Worm (Caenorhabditis elegans) whole organism, L4 larva: ENCODE results near the gene rpy-1.

Source experiments
- F26F4.8 ChIP-seq: fragments of 200-800 bp; sonication (Bioruptor generic); conservative IDR thresholded peaks from 2 replicates; pipeline ENCODE4 v1.3.6; 2022; ENCODE audit warnings: missing genetic modification characterization, missing compliant biosample characterization
- F37D6.2 ChIP-seq: sonication (generic microtip); optimal IDR thresholded peaks from 2 replicates; lab custom pipeline; 2016; ENCODE audit warnings: mild to moderate bottlenecking, missing genetic modification characterization, missing compliant biosample characterization
- Y5F2A.4 ChIP-seq: fragments of 200-800 bp; sonication (Bioruptor generic); optimal IDR thresholded peaks from 2 replicates; lab custom pipeline; 2018; ENCODE audit warnings: mild to moderate bottlenecking, missing genetic modification characterization, missing compliant biosample characterization
- Y75B8A.6 ChIP-seq: fragments of 200-800 bp; sonication (Bioruptor generic); IDR thresholded peaks from 2 replicates; pipeline ENCODE4 v1.3.6; 2022; ENCODE audit warnings: missing genetic modification reagents, missing genetic modification characterization, missing compliant biosample characterization
- aha-1 ChIP-seq: fragments of 150-350 bp; peaks from one replicate; lab custom pipeline; 2014; ENCODE audit warnings: missing biosample characterization, missing genetic modification characterization
- ceh-62 ChIP-seq: sonication (generic microtip); optimal IDR thresholded peaks from 2 replicates; lab custom pipeline; 2017; ENCODE audit warnings: missing biosample characterization, missing genetic modification characterization
- daf-12 ChIP-seq: fragments of 150-350 bp; optimal IDR thresholded peaks from 2 replicates; lab custom pipeline; 2014; ENCODE audit warnings: missing biosample characterization, missing genetic modification reagents, missing genetic modification characterization
- daf-16 ChIP-seq, 3 experiments: sonication (generic microtip); optimal IDR thresholded peaks; 2 replicates each; lab custom pipeline; 2016 to 2017; ENCODE audit warnings: missing genetic modification characterization in 3 of 3, missing genetic modification reagents in 3 of 3, mild to moderate bottlenecking in 2 of 3, missing compliant biosample characterization in 2 of 3, missing biosample characterization in 1 of 3, moderate library complexity in 1 of 3
- daf-19 ChIP-seq: fragments of 200-800 bp; sonication (Bioruptor generic); conservative IDR thresholded peaks from 2 replicates; pipeline ENCODE4 v1.3.6; 2022; ENCODE audit warnings: missing genetic modification characterization, missing compliant biosample characterization
- daf-8 ChIP-seq: fragments of 200-800 bp; sonication (Bioruptor generic); IDR thresholded peaks from 2 replicates; pipeline ENCODE4 v1.3.6; 2022; ENCODE audit warnings: missing genetic modification characterization, missing compliant biosample characterization
- dmd-6 ChIP-seq: fragments of 200-800 bp; sonication (Bioruptor generic); IDR thresholded peaks from 2 replicates; pipeline ENCODE4 v1.3.6; 2022; ENCODE audit warnings: missing genetic modification reagents, missing genetic modification characterization, missing compliant biosample characterization
- dmd-9 ChIP-seq: fragments of 200-800 bp; sonication (Bioruptor generic); IDR thresholded peaks from 2 replicates; pipeline ENCODE4 v1.3.6; 2022; ENCODE audit warnings: missing genetic modification reagents, missing genetic modification characterization, missing compliant biosample characterization
- dpl-1 ChIP-seq: fragments of 150-350 bp; optimal IDR thresholded peaks from 2 replicates; lab custom pipeline; 2014; ENCODE audit warnings: missing biosample characterization, missing genetic modification reagents, missing genetic modification characterization
- dve-1 ChIP-seq: sonication (generic microtip); optimal IDR thresholded peaks from 2 replicates; lab custom pipeline; 2017; ENCODE audit warnings: antibody characterized with exemption, mild to moderate bottlenecking, missing genetic modification characterization, missing compliant biosample characterization; ENCODE audit not compliant: insufficient read depth
- egl-27 ChIP-seq: sonication (generic microtip); optimal IDR thresholded peaks from 3 replicates; lab custom pipeline; 2017; ENCODE audit warnings: missing biosample characterization, missing genetic modification reagents, missing genetic modification characterization
- hif-1 ChIP-seq, 2 experiments: sonication (generic microtip); optimal IDR thresholded peaks; 2 replicates each; lab custom pipeline; 2016 to 2017; ENCODE audit warnings: missing compliant biosample characterization in 2 of 2, missing genetic modification characterization in 2 of 2, missing genetic modification reagents in 2 of 2, missing genotype in 2 of 2, mild to moderate bottlenecking in 1 of 2
- hlh-11 ChIP-seq: fragments of 200-800 bp; sonication (Bioruptor generic); optimal IDR thresholded peaks from 2 replicates; lab custom pipeline; 2018; ENCODE audit warnings: mild to moderate bottlenecking, missing genetic modification characterization, missing compliant biosample characterization
- hmg-1.1 ChIP-seq: fragments of 200-800 bp; sonication (Bioruptor generic); IDR thresholded peaks from 2 replicates; pipeline ENCODE4 v1.3.6; 2022; ENCODE audit warnings: missing genetic modification reagents, missing genetic modification characterization, missing compliant biosample characterization
- lin-13 ChIP-seq: fragments of 150-350 bp; optimal IDR thresholded peaks from 2 replicates; lab custom pipeline; 2014; ENCODE audit warnings: missing biosample characterization, missing genetic modification reagents, missing genetic modification characterization
- lin-29 ChIP-seq: fragments of 200-800 bp; sonication (Bioruptor generic); IDR thresholded peaks from 2 replicates; pipeline ENCODE4 v1.3.6; 2022; ENCODE audit warnings: missing genetic modification reagents, missing genetic modification characterization, missing compliant biosample characterization
- lsy-2 ChIP-seq, 2 experiments: fragments of 150-350 bp in 1 of 2; sonication (generic microtip) in 1 of 2; optimal IDR thresholded peaks; 2 replicates each; lab custom pipeline; 2014 to 2017; ENCODE audit warnings: missing biosample characterization in 2 of 2, missing genetic modification characterization in 2 of 2
- mdt-29 ChIP-seq: fragments of 200-800 bp; sonication (Bioruptor generic); IDR thresholded peaks from 2 replicates; pipeline ENCODE4 v1.3.6; 2022; ENCODE audit warnings: missing genetic modification reagents, missing genetic modification characterization, missing compliant biosample characterization
- mep-1 ChIP-seq: fragments of 150-350 bp; sonication (generic microtip); optimal IDR thresholded peaks from 3 replicates; lab custom pipeline; 2014; ENCODE audit warnings: missing biosample characterization, missing genetic modification characterization
- mxl-3 ChIP-seq: fragments of 200-800 bp; sonication (Bioruptor generic); optimal IDR thresholded peaks from 2 replicates; lab custom pipeline; 2018; ENCODE audit warnings: mild to moderate bottlenecking, missing genetic modification characterization, missing compliant biosample characterization
- nhr-237 ChIP-seq: sonication (generic microtip); optimal IDR thresholded peaks from 2 replicates; lab custom pipeline; 2017; ENCODE audit warnings: missing biosample characterization, missing genetic modification characterization
- nhr-28 ChIP-seq: fragments of 150-350 bp; optimal IDR thresholded peaks from 2 replicates; lab custom pipeline; 2014; ENCODE audit warnings: missing biosample characterization, missing genetic modification characterization
- nhr-6 ChIP-seq: fragments of 150-350 bp; optimal IDR thresholded peaks from 2 replicates; lab custom pipeline; 2014; ENCODE audit warnings: missing biosample characterization, missing genetic modification characterization
- nhr-76 ChIP-seq: fragments of 150-350 bp; optimal IDR thresholded peaks from 2 replicates; lab custom pipeline; 2014; ENCODE audit warnings: missing biosample characterization, missing genetic modification characterization
- nhr-77 ChIP-seq: fragments of 150-350 bp; optimal IDR thresholded peaks from 2 replicates; lab custom pipeline; 2014; ENCODE audit warnings: missing biosample characterization, missing genetic modification characterization
- php-3 ChIP-seq: fragments of 200-800 bp; sonication (Bioruptor generic); IDR thresholded peaks from 2 replicates; pipeline ENCODE4 v1.3.6; 2022; ENCODE audit warnings: missing genetic modification reagents, missing genetic modification characterization, missing compliant biosample characterization
- pqm-1 ChIP-seq: sonication (generic microtip); optimal IDR thresholded peaks from 2 replicates; lab custom pipeline; 2017; ENCODE audit warnings: missing biosample characterization, missing genetic modification characterization
- saeg-2 ChIP-seq: fragments of 200-800 bp; sonication (Bioruptor generic); IDR thresholded peaks from 2 replicates; pipeline ENCODE4 v1.3.6; 2022; ENCODE audit warnings: missing genetic modification reagents, missing genetic modification characterization, missing compliant biosample characterization
- skn-1 ChIP-seq: fragments of 150-350 bp; optimal IDR thresholded peaks from 2 replicates; lab custom pipeline; 2014; ENCODE audit warnings: missing biosample characterization, missing genetic modification characterization
- snpc-4 ChIP-seq: fragments of 150-350 bp; optimal IDR thresholded peaks from 2 replicates; lab custom pipeline; 2014; ENCODE audit warnings: missing biosample characterization, missing genetic modification characterization
- spr-1 ChIP-seq: sonication (generic microtip); optimal IDR thresholded peaks from 2 replicates; lab custom pipeline; 2016; ENCODE audit warnings: mild to moderate bottlenecking, missing genetic modification characterization, missing compliant biosample characterization
- unc-130 ChIP-seq: sonication (generic microtip); optimal IDR thresholded peaks from 2 replicates; lab custom pipeline; 2016; ENCODE audit warnings: missing genetic modification reagents, missing genetic modification characterization, missing compliant biosample characterization
- unc-62 ChIP-seq, 3 experiments: fragments of 150-350 bp in 1 of 3; sonication (generic microtip); optimal IDR thresholded peaks in 2 of 3; peaks in 1 of 3; 1 replicate in 1 of 3; 2 replicates in 2 of 3; lab custom pipeline; 2014 to 2017; ENCODE audit warnings: missing biosample characterization in 3 of 3, missing genetic modification characterization in 3 of 3, missing genetic modification reagents in 3 of 3, missing genotype in 1 of 3
- zag-1 ChIP-seq: fragments of 150-350 bp; optimal IDR thresholded peaks from 2 replicates; lab custom pipeline; 2014; ENCODE audit warnings: missing biosample characterization, missing genetic modification characterization
- zfp-2 ChIP-seq: sonication (generic microtip); optimal IDR thresholded peaks from 2 replicates; lab custom pipeline; 2016; ENCODE audit warnings: mild to moderate bottlenecking, missing genetic modification characterization, missing compliant biosample characterization
- zfp-3 ChIP-seq: fragments of 200-800 bp; sonication (Bioruptor generic); conservative IDR thresholded peaks from 2 replicates; pipeline ENCODE4 v1.3.6; 2022; ENCODE audit warnings: missing genetic modification reagents, missing genetic modification characterization, missing compliant biosample characterization
- zip-11 ChIP-seq: fragments of 200-800 bp; sonication (Bioruptor generic); IDR thresholded peaks from 2 replicates; pipeline ENCODE4 v1.3.6; 2022; ENCODE audit warnings: missing genetic modification characterization, missing compliant biosample characterization
- ztf-11 ChIP-seq: fragments of 150-350 bp; optimal IDR thresholded peaks from 2 replicates; lab custom pipeline; 2014; ENCODE audit warnings: missing biosample characterization, missing genetic modification characterization
- ztf-7 ChIP-seq: fragments of 150-350 bp; optimal IDR thresholded peaks from 2 replicates; lab custom pipeline; 2014; ENCODE audit warnings: missing biosample characterization, missing genetic modification characterization

The rpy-1 gene

DNA sequence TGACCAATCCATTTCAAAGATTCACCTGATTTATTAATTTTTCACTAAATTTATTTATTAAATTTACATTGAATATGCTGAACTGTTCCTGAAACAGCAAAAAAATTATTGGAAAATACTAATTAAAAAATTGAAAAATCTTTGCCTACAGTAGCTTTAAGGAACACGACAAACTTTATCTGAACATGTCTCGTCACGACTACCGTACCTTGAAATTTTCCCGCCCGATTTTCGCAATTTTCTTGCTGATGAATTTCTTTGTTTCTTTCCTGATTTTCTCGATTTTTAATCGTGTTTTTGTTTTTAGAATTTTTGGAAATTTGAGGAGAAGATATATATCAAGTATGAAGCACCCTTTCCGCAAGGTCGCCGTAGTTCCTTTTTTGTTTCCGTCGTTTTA lies 22.5 kb downstream of the rpy-1 start:
- TF ChIP-seq ceh-62 (tag; lab: Kevin White, UChicago), result no peak
- no peak for TF ChIP-seq skn-1 (tag; lab: Kevin White, UChicago)
- TF ChIP-seq lsy-2 (tag; optimal IDR thresholded peaks at IDR 0.05; lab: Kevin White, UChicago), result no peak
- TF ChIP-seq unc-130 (GFP tag; lab: Kevin White, UChicago), result peak; percentile 41
- TF ChIP-seq Y5F2A.4, result no peak
- TF ChIP-seq mxl-3, result no peak
- no peak for TF ChIP-seq dve-1 (tag; lab: Kevin White, UChicago)
- TF ChIP-seq hif-1 (tag; optimal IDR thresholded peaks at IDR 0.05; lab: Kevin White, UChicago), result no peak
- TF ChIP-seq unc-62 (GFP tag; optimal IDR thresholded peaks at IDR 0.05 in 1 of 2; lab: Kevin White, UChicago), result peak in 1 of 2 experiments; percentile 24
- no peak for TF ChIP-seq unc-62 (tag; optimal IDR thresholded peaks at IDR 0.05; lab: Kevin White, UChicago)
- TF ChIP-seq dmd-9 (GFP tag; lab: Robert Waterston, UW), result no peak
- TF ChIP-seq, all 104 proteins: peak for 2

DNA sequence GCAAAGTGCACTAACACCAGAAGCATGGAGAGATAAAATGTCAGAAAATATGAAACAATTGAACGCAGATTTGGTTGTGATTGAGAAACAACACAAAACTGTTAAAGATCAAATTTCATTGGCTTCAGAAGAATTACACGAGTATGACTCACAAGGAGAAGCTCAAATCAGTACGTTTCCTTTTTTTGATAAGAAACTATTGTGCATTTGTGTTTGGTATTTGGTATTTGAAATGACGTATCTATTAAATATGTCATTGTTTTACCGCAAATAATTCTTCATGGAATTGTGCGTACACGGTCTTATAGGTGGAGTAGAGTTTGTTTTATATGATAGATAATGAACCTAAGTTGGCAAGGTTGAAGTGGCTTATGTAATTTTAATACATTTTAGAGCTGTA lies 24.0 kb downstream of the rpy-1 start:
- no peak for TF ChIP-seq lin-13 (GFP tag; lab: Kevin White, UChicago)
- peak; percentile 18 for TF ChIP-seq nhr-77
- TF ChIP-seq dmd-6 (GFP tag; lab: Robert Waterston, UW), result peak; percentile 58; the same call in 1 of the 2 replicates
- no peak for TF ChIP-seq mep-1 (tag; lab: Kevin White, UChicago)
- TF ChIP-seq pqm-1 (tag; lab: Kevin White, UChicago), result peak; percentile 72
- peak; percentile 50 for TF ChIP-seq nhr-28
- no peak for TF ChIP-seq dpl-1 (GFP tag; lab: Kevin White, UChicago)
- no peak for TF ChIP-seq ztf-11 (tag; lab: Kevin White, UChicago)

DNA sequence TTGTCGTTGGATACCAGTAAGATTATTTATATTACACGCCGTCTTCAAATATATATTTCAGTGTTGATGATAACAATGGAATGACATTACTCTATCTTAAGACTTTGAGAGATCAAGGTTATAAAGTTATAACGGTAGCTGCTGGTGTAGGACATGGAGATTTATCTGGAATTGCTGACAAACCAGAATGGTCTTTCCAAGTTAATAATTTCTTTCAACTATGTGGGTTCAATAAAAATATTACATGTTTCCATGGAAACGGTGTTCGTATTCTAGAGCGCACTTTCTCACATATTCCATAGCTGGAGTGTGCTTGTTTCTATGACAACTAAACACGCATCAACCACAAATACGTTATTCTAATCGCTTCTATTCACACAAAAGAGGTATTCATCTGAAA lies 25.7 kb downstream of the rpy-1 start, which contains the start of gene ift-74:
TSS of gene ift-74 (plus strand) at position 301 of the 400 bp plus-strand sequence.
- TF ChIP-seq skn-1 (tag; lab: Kevin White, UChicago) (no peak), snpc-4 (tag; lab: Kevin White, UChicago) (no peak), spr-1 (tag; lab: Kevin White, UChicago) (no peak), daf-12 (tag; lab: Kevin White, UChicago) (no peak), unc-62 (GFP tag; optimal IDR thresholded peaks at IDR 0.05 in 1 of 2; lab: Kevin White, UChicago) (no peak), unc-62 (tag; optimal IDR thresholded peaks at IDR 0.05; lab: Kevin White, UChicago) (no peak), mdt-29 (GFP tag; lab: Robert Waterston, UW) (no peak), daf-16 (GFP tag; optimal IDR thresholded peaks at IDR 0.05; lab: Kevin White, UChicago) (no peak), daf-16 (tag; optimal IDR thresholded peaks at IDR 0.05; lab: Kevin White, UChicago) (no peak), nhr-237 (tag; lab: Kevin White, UChicago) (no peak)

DNA sequence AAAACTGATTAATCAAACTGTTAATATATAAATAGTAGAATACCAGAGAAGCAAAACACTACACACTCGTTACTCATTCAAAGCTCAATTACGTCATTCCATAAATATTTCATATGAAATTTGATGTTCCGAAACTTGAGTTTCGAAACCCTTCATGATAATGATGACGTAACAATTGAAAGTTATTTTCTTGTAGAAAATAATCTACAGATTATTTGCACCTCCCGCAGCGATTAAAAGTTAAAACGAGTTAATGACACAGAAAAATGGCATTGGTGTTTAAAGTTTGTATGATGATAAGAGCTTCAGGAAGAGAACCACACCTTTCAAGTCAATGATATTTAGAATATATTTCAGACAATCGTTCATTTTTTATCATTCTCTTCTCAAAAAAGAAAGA lies 31.5 kb downstream of the rpy-1 start, which contains the start of gene H43E16.1:
TSS of gene H43E16.1 (plus strand) at position 375 of the 400 bp plus-strand sequence.
- TF ChIP-seq zfp-3 (GFP tag; lab: Robert Waterston, UW) (no peak), daf-8 (GFP tag; lab: Robert Waterston, UW) (no peak), hlh-11 (tag; lab: Kevin White, UChicago) (peak; percentile 23), saeg-2 (no peak), aha-1 (tag; lab: Kevin White, UChicago) (peak; percentile 41), nhr-76 (tag; lab: Kevin White, UChicago) (no peak), zag-1 (tag; lab: Kevin White, UChicago) (no peak), daf-16 (GFP tag; optimal IDR thresholded peaks at IDR 0.05; lab: Kevin White, UChicago) (no peak), daf-16 (tag; optimal IDR thresholded peaks at IDR 0.05; lab: Kevin White, UChicago) (peak; percentile 57), lsy-2 (tag; optimal IDR thresholded peaks at IDR 0.05; lab: Kevin White, UChicago) (no peak), nhr-6 (tag; lab: Kevin White, UChicago) (no peak), Y75B8A.6 (GFP tag; lab: Robert Waterston, UW) (no peak), F26F4.8 (no peak), lin-29 (GFP tag; lab: Robert Waterston, UW) (no peak), dmd-6 (GFP tag; lab: Robert Waterston, UW) (peak; percentile 79), pqm-1 (tag; lab: Kevin White, UChicago) (peak; percentile 80), zip-11 (GFP tag; lab: Robert Waterston, UW) (no peak), daf-12 (tag; lab: Kevin White, UChicago) (no peak), ztf-7 (tag; lab: Kevin White, UChicago) (no peak), unc-130 (GFP tag; lab: Kevin White, UChicago) (no peak), dve-1 (tag; lab: Kevin White, UChicago) (no peak), php-3 (GFP tag; lab: Robert Waterston, UW) (peak; percentile 76), mep-1 (tag; lab: Kevin White, UChicago) (no peak), lin-13 (GFP tag; lab: Kevin White, UChicago) (no peak), nhr-77 (peak; percentile 32), hmg-1.1 (no peak), daf-19 (GFP tag; lab: Robert Waterston, UW) (no peak), ceh-62 (tag; lab: Kevin White, UChicago) (no peak), nhr-28 (peak; percentile 63), zfp-2 (tag; lab: Kevin White, UChicago) (no peak), hif-1 (tag; optimal IDR thresholded peaks at IDR 0.05; lab: Kevin White, UChicago) (no peak), egl-27 (tag; lab: Kevin White, UChicago) (no peak), F37D6.2 (tag; lab: Kevin White, UChicago) (no peak)
